Fruit fly (Drosophila melanogaster): ENCODE results near the gene CG11584.

- TF ChIP-seq CG8478 (optimal IDR thresholded peaks at IDR 0.05): no peak
- no peak for TF ChIP-seq pan (optimal IDR thresholded peaks at IDR 0.05)
These were observed 46.9 kb upstream of the CG11584 start for dm6 chrX:14133936-14134335.
